Worm (Caenorhabditis elegans) whole organism, L1 larva: ENCODE data around the gene sel-9.

Source experiments
- C34B4.2 ChIP-seq: sonication (generic microtip); optimal IDR thresholded peaks from 2 replicates; lab custom pipeline; 2017; ENCODE audit warnings: mild to moderate bottlenecking, missing genetic modification characterization, missing compliant biosample characterization
- F16B12.6 ChIP-seq: fragments of 150-350 bp; optimal IDR thresholded peaks from 2 replicates; lab custom pipeline; 2014; ENCODE audit warnings: missing biosample characterization, missing genetic modification characterization
- alr-1 ChIP-seq: fragments of 200-800 bp; sonication (Bioruptor generic); optimal IDR thresholded peaks from 2 replicates; lab custom pipeline; 2018; ENCODE audit warnings: borderline replicate concordance, mild to moderate bottlenecking, missing genetic modification characterization, missing compliant biosample characterization
- blmp-1 ChIP-seq: fragments of 150-350 bp; optimal IDR thresholded peaks from 2 replicates; lab custom pipeline; 2014; ENCODE audit warnings: missing biosample characterization, missing genetic modification characterization
- ceh-63 ChIP-seq: fragments of 200-800 bp; sonication (Bioruptor generic); optimal IDR thresholded peaks from 2 replicates; lab custom pipeline; 2018; ENCODE audit warnings: mild to moderate bottlenecking, missing genetic modification characterization, missing compliant biosample characterization
- ceh-90 ChIP-seq: sonication (generic microtip); optimal IDR thresholded peaks from 2 replicates; lab custom pipeline; 2016; ENCODE audit warnings: missing genetic modification characterization, missing compliant biosample characterization
- ces-1 ChIP-seq: fragments of 150-350 bp; optimal IDR thresholded peaks from 2 replicates; lab custom pipeline; 2014; ENCODE audit warnings: missing biosample characterization, missing genetic modification reagents, missing genetic modification characterization
- efl-1 ChIP-seq, 4 experiments: fragments of 150-350 bp; optimal IDR thresholded peaks in 3 of 4; peaks in 1 of 4; 1 replicate in 1 of 4; 2 replicates in 3 of 4; lab custom pipeline; 2014; ENCODE audit warnings: missing biosample characterization in 2 of 4, missing genetic modification characterization in 2 of 4, missing genetic modification reagents in 2 of 4
- egl-13 ChIP-seq: sonication (generic microtip); optimal IDR thresholded peaks from 2 replicates; lab custom pipeline; 2016; ENCODE audit warnings: missing genotype, missing genetic modification reagents, missing genetic modification characterization, missing compliant biosample characterization
- egl-27 ChIP-seq, 2 experiments: fragments of 150-350 bp in 1 of 2; sonication (generic microtip); optimal IDR thresholded peaks; 3 replicates each; lab custom pipeline; 2017 to 2018; ENCODE audit warnings: missing biosample characterization in 2 of 2, missing genetic modification characterization in 2 of 2, missing genetic modification reagents in 2 of 2
- elt-2 ChIP-seq: sonication (generic microtip); optimal IDR thresholded peaks from 2 replicates; lab custom pipeline; 2016; ENCODE audit warnings: missing genetic modification characterization, mild to moderate bottlenecking, inconsistent platforms, missing compliant biosample characterization, missing genetic modification reagents
- ets-5 ChIP-seq: fragments of 200-800 bp; sonication (Bioruptor generic); IDR thresholded peaks from 2 replicates; pipeline ENCODE4 v1.3.6; 2022; ENCODE audit warnings: missing genetic modification characterization, missing compliant biosample characterization
- fkh-10 ChIP-seq: sonication (generic microtip); optimal IDR thresholded peaks from 2 replicates; lab custom pipeline; 2017; ENCODE audit warnings: missing biosample characterization, missing genetic modification reagents, missing genetic modification characterization
- fkh-8 ChIP-seq: sonication (generic microtip); optimal IDR thresholded peaks from 2 replicates; lab custom pipeline; 2016; ENCODE audit warnings: mild to moderate bottlenecking, missing genetic modification characterization, missing compliant biosample characterization
- grh-1 ChIP-seq: fragments of 200-800 bp; sonication (Bioruptor generic); IDR thresholded peaks from 2 replicates; pipeline ENCODE4 v1.3.6; 2022; ENCODE audit warnings: missing genetic modification reagents, missing genetic modification characterization, missing compliant biosample characterization
- irx-1 ChIP-seq: sonication (generic microtip); optimal IDR thresholded peaks from 2 replicates; lab custom pipeline; 2016; ENCODE audit warnings: missing genetic modification characterization, missing compliant biosample characterization
- lin-13 ChIP-seq: fragments of 150-350 bp; optimal IDR thresholded peaks from 2 replicates; lab custom pipeline; 2014; ENCODE audit warnings: missing biosample characterization, missing genetic modification reagents, missing genetic modification characterization
- lin-39 ChIP-seq: fragments of 150-350 bp; optimal IDR thresholded peaks from 2 replicates; lab custom pipeline; 2014; ENCODE audit warnings: missing biosample characterization, missing genetic modification reagents, missing genetic modification characterization
- lsy-2 ChIP-seq, 2 experiments: fragments of 150-350 bp; optimal IDR thresholded peaks; 2 replicates each; lab custom pipeline; 2014; ENCODE audit warnings: missing biosample characterization in 2 of 2, missing genetic modification characterization in 2 of 2
- mdl-1 ChIP-seq, 2 experiments: fragments of 150-350 bp; optimal IDR thresholded peaks; 2 replicates each; lab custom pipeline; 2014 to 2017; ENCODE audit warnings: missing biosample characterization in 2 of 2, missing genetic modification characterization in 2 of 2, inconsistent platforms in 1 of 2
- mef-2 ChIP-seq: fragments of 150-350 bp; optimal IDR thresholded peaks from 2 replicates; lab custom pipeline; 2014; ENCODE audit warnings: missing biosample characterization, missing genetic modification characterization
- nhr-28 ChIP-seq: fragments of 150-350 bp; optimal IDR thresholded peaks from 2 replicates; lab custom pipeline; 2014; ENCODE audit warnings: missing biosample characterization, missing genetic modification characterization
- nhr-76 ChIP-seq: sonication (generic microtip); optimal IDR thresholded peaks from 2 replicates; lab custom pipeline; 2017; ENCODE audit warnings: missing biosample characterization, missing genetic modification characterization
- nhr-77 ChIP-seq: fragments of 150-350 bp; optimal IDR thresholded peaks from 2 replicates; lab custom pipeline; 2014; ENCODE audit warnings: missing biosample characterization, missing genetic modification characterization
- nhr-85 ChIP-seq: sonication (generic microtip); peaks from one replicate; lab custom pipeline; 2016; ENCODE audit warnings: missing genetic modification characterization, inconsistent platforms, missing compliant biosample characterization
- pqm-1 ChIP-seq: sonication (generic microtip); optimal IDR thresholded peaks from 3 replicates; lab custom pipeline; 2017; ENCODE audit warnings: missing biosample characterization, missing genetic modification characterization
- skn-1 ChIP-seq: fragments of 150-350 bp; optimal IDR thresholded peaks from 2 replicates; lab custom pipeline; 2014; ENCODE audit warnings: missing biosample characterization, missing genetic modification characterization
- snpc-4 ChIP-seq: fragments of 150-350 bp; optimal IDR thresholded peaks from 2 replicates; lab custom pipeline; 2014; ENCODE audit warnings: missing biosample characterization, missing genetic modification characterization
- sptf-1 ChIP-seq: fragments of 150-350 bp; optimal IDR thresholded peaks from 2 replicates; lab custom pipeline; 2014; ENCODE audit warnings: missing biosample characterization, missing genetic modification characterization
- tbx-2 ChIP-seq: sonication (generic microtip); optimal IDR thresholded peaks from 2 replicates; lab custom pipeline; 2016; ENCODE audit warnings: missing genetic modification characterization, missing compliant biosample characterization
- unc-30 ChIP-seq: sonication (generic microtip); optimal IDR thresholded peaks from 2 replicates; lab custom pipeline; 2017; ENCODE audit warnings: missing biosample characterization, missing genetic modification characterization
- unc-98 ChIP-seq: fragments of 200-800 bp; sonication (Bioruptor generic); IDR thresholded peaks from 2 replicates; pipeline ENCODE4 v1.3.6; 2022; ENCODE audit warnings: missing genetic modification characterization, missing compliant biosample characterization
- vab-15 ChIP-seq: sonication (generic microtip); optimal IDR thresholded peaks from 2 replicates; lab custom pipeline; 2017; ENCODE audit warnings: missing genotype, mild to moderate bottlenecking, missing genetic modification characterization, missing compliant biosample characterization
- xbp-1 ChIP-seq: sonication (generic microtip); optimal IDR thresholded peaks from 2 replicates; lab custom pipeline; 2016; ENCODE audit warnings: missing genetic modification characterization, missing compliant biosample characterization
- zag-1 ChIP-seq: fragments of 150-350 bp; optimal IDR thresholded peaks from 2 replicates; lab custom pipeline; 2014; ENCODE audit warnings: missing biosample characterization, missing genetic modification characterization
- zip-4 ChIP-seq: fragments of 200-800 bp; sonication (Bioruptor generic); optimal IDR thresholded peaks from 2 replicates; lab custom pipeline; 2018; ENCODE audit warnings: mild to moderate bottlenecking, missing genetic modification characterization, moderate library complexity, missing compliant biosample characterization
- ztf-11 ChIP-seq, 2 experiments: sonication (generic microtip); optimal IDR thresholded peaks; 2 replicates each; lab custom pipeline; 2016 to 2017; ENCODE audit warnings: missing genetic modification characterization in 2 of 2, missing biosample characterization in 1 of 2, missing compliant biosample characterization in 1 of 2

sel-9 gene

DNA sequence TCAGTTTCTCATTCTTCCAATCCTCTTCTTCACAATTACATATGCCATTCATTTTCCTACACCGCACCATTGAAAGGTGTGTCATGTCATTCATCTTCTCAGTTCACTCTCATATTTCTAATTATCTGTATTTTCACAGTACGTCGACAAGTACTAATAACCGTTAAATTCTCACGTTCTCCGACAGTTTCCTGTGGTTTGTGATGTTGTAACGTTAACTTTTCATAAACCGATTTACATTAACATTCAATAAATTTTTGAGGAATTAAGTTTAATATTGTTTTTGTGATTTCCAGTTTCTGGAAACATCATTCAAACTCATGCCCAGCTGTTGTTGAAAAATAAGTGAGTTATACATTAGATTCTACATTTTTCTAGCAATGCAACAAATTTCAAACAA lies 32.0 kb upstream of the sel-9 start, which contains the start of gene tmd-2:
tmd-2 (plus strand) TSS at position 301 of the 400 bp plus-strand sequence.
- TF ChIP-seq lsy-2 (tag; optimal IDR thresholded peaks at IDR 0.05; lab: Kevin White, UChicago) (no peak), zip-4 (no peak), tbx-2 (tag; lab: Kevin White, UChicago) (no peak), efl-1 (optimal IDR thresholded peaks at IDR 0.05; lab: Kevin White, UChicago) (no peak), efl-1 (GFP tag; optimal IDR thresholded peaks at IDR 0.05 in 1 of 2; lab: Kevin White, UChicago) (peak in 1 of 2 experiments; percentile 56), mdl-1 (tag; optimal IDR thresholded peaks at IDR 0.05; lab: Kevin White, UChicago) (no peak), fkh-10 (GFP tag; lab: Kevin White, UChicago) (no peak), blmp-1 (peak; percentile 18), C34B4.2 (no peak)

DNA sequence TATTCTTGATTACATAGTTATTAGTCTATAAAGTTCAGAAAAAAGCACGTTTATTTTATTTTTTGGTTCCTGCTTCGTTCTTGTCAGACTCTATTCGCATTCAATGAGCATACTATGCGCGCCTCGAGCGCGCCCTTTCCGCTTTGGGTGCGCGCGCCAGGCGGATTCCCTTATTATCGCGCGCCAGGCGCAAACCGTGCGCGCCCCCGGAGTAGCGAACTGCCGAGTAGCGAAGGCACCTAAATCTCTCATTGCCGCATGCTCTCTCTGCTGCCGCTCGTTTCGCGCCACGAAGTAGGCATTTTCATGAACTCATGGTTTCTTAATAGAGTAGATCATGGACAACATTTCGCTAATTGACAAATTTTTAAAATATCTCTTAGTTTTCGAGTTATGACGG lies 24.7 kb upstream of the sel-9 start:
- no peak for TF ChIP-seq elt-2 (tag; lab: Kevin White, UChicago)
- TF ChIP-seq lin-13 (GFP tag; lab: Kevin White, UChicago), result no peak
- no peak for TF ChIP-seq ets-5 (GFP tag; lab: Robert Waterston, UW)
- no peak for TF ChIP-seq nhr-28
- TF ChIP-seq pqm-1 (tag; lab: Kevin White, UChicago), result no peak
- no peak for TF ChIP-seq nhr-85 (tag; lab: Kevin White, UChicago)
- TF ChIP-seq skn-1, result no peak
- no peak for TF ChIP-seq xbp-1
- TF ChIP-seq ztf-11 (tag; optimal IDR thresholded peaks at IDR 0.05; lab: Kevin White, UChicago), result no peak
- TF ChIP-seq mef-2 (tag; lab: Kevin White, UChicago), result no peak
- TF ChIP-seq snpc-4 (tag; lab: Kevin White, UChicago), result no peak
- TF ChIP-seq fkh-8, result no peak
- no peak for TF ChIP-seq nhr-76 (tag; lab: Kevin White, UChicago)
- no peak for TF ChIP-seq tbx-2 (tag; lab: Kevin White, UChicago)
- TF ChIP-seq ceh-90, result no peak
- TF ChIP-seq nhr-77 (tag; lab: Kevin White, UChicago), result no peak
- TF ChIP-seq unc-30 (tag; lab: Kevin White, UChicago), result no peak
- TF ChIP-seq grh-1 (GFP tag; lab: Robert Waterston, UW), result no peak
- no peak for TF ChIP-seq lin-39 (tag; lab: Kevin White, UChicago)
- no peak for TF ChIP-seq irx-1

- TF ChIP-seq lsy-2 (tag; optimal IDR thresholded peaks at IDR 0.05; lab: Kevin White, UChicago), result no peak
- TF ChIP-seq F16B12.6, result no peak
- no peak for TF ChIP-seq mdl-1 (tag; optimal IDR thresholded peaks at IDR 0.05; lab: Kevin White, UChicago)
- TF ChIP-seq ces-1 (GFP tag; lab: Kevin White, UChicago), result no peak
- no peak for TF ChIP-seq alr-1
- no peak for TF ChIP-seq lin-39 (tag; lab: Kevin White, UChicago)
These were observed 23.5 kb upstream of the sel-9 start for ce11 chrV:8325906-8326305.

DNA sequence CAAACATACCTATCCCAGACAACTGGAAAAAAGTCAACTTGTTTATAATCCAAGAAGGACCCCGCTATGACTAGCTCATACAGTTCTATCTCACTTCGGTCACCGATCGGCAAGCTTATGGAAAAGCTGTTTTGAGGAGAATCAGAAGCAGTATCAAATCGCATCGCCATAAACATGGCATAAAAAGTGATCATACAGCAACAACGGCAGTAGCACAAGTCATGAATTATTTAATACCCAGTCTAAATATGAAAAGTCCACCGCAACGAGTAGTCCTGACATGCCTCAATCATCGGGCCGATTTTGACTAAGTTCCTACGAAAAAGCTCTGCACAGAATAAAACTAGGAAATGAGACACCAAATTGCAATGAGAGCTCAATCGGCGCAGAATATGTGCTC lies 21.2 kb upstream of the sel-9 start:
- TF ChIP-seq vab-15 (tag; lab: Kevin White, UChicago) (no peak), unc-98 (GFP tag; lab: Robert Waterston, UW) (no peak), egl-13 (tag; lab: Kevin White, UChicago) (no peak), zag-1 (no peak), mdl-1 (tag; optimal IDR thresholded peaks at IDR 0.05; lab: Kevin White, UChicago) (no peak), F16B12.6 (no peak), egl-27 (tag; optimal IDR thresholded peaks at IDR 0.05; lab: Kevin White, UChicago) (no peak), irx-1 (no peak), skn-1 (no peak), ceh-63 (no peak), sptf-1 (tag; lab: Kevin White, UChicago) (no peak), ztf-11 (tag; optimal IDR thresholded peaks at IDR 0.05; lab: Kevin White, UChicago) (no peak)
